Worm (Caenorhabditis elegans) whole organism, L4 larva: Measurements from ENCODE around the gene T19C4.5.

Experiments used
- Y75B8A.6 ChIP-seq: fragments of 200-800 bp; sonication (Bioruptor generic); IDR thresholded peaks from 2 replicates; pipeline ENCODE4 v1.3.6; 2022; ENCODE audit warnings: missing genetic modification reagents, missing genetic modification characterization, missing compliant biosample characterization
- attf-4 ChIP-seq: sonication (generic microtip); optimal IDR thresholded peaks from 3 replicates; lab custom pipeline; 2017; ENCODE audit warnings: missing biosample characterization, missing genetic modification characterization
- daf-8 ChIP-seq: fragments of 200-800 bp; sonication (Bioruptor generic); IDR thresholded peaks from 2 replicates; pipeline ENCODE4 v1.3.6; 2022; ENCODE audit warnings: missing genetic modification characterization, missing compliant biosample characterization
- lin-15B ChIP-seq: fragments of 150-350 bp; sonication (generic microtip); optimal IDR thresholded peaks from 3 replicates; lab custom pipeline; 2014; ENCODE audit warnings: missing biosample characterization, missing genetic modification characterization
- lin-29 ChIP-seq: fragments of 200-800 bp; sonication (Bioruptor generic); IDR thresholded peaks from 2 replicates; pipeline ENCODE4 v1.3.6; 2022; ENCODE audit warnings: missing genetic modification reagents, missing genetic modification characterization, missing compliant biosample characterization
- nhr-76 ChIP-seq: fragments of 150-350 bp; optimal IDR thresholded peaks from 2 replicates; lab custom pipeline; 2014; ENCODE audit warnings: missing biosample characterization, missing genetic modification characterization

- no peak for TF ChIP-seq nhr-76
- TF ChIP-seq lin-15B (tag; lab: Kevin White, UChicago): no peak
- TF ChIP-seq daf-8 (GFP tag; lab: Robert Waterston, UW): no peak
- no peak for TF ChIP-seq attf-4 (tag; lab: Kevin White, UChicago)
- TF ChIP-seq Y75B8A.6 (GFP tag; lab: Robert Waterston, UW): no peak
- no peak for TF ChIP-seq lin-29 (GFP tag; lab: Robert Waterston, UW)
These were observed 23.0 kb upstream of the T19C4.5 start for ce11 chrV:11148971-11149370.
